Worm (Caenorhabditis elegans) whole organism, L4 larva: ENCODE results near the gene nhr-149.

Experiments
- ama-1 ChIP-seq: fragments of 150-350 bp; optimal IDR thresholded peaks from 2 replicates; lab custom pipeline; 2014; ENCODE audit warnings: inconsistent platforms, mixed read lengths
- lin-38 ChIP-seq: fragments of 200-800 bp; sonication (Bioruptor generic); IDR thresholded peaks from 2 replicates; pipeline ENCODE4 v1.3.6; 2022; ENCODE audit warnings: missing genetic modification reagents, missing genetic modification characterization, missing compliant biosample characterization
- lin-39 ChIP-seq: fragments of 150-350 bp; optimal IDR thresholded peaks from 2 replicates; lab custom pipeline; 2014; ENCODE audit warnings: missing biosample characterization, missing genetic modification reagents, missing genetic modification characterization
- lsy-2 ChIP-seq, 2 experiments: fragments of 150-350 bp in 1 of 2; sonication (generic microtip) in 1 of 2; optimal IDR thresholded peaks; 2 replicates each; lab custom pipeline; 2014 to 2017; ENCODE audit warnings: missing biosample characterization in 2 of 2, missing genetic modification characterization in 2 of 2
- mdt-29 ChIP-seq: fragments of 200-800 bp; sonication (Bioruptor generic); IDR thresholded peaks from 2 replicates; pipeline ENCODE4 v1.3.6; 2022; ENCODE audit warnings: missing genetic modification reagents, missing genetic modification characterization, missing compliant biosample characterization
- spr-3 ChIP-seq: fragments of 200-800 bp; sonication (Bioruptor generic); optimal IDR thresholded peaks from 2 replicates; lab custom pipeline; 2018; ENCODE audit warnings: mild to moderate bottlenecking, missing genetic modification characterization, missing compliant biosample characterization
- unc-62 ChIP-seq, 3 experiments: fragments of 150-350 bp in 1 of 3; sonication (generic microtip); optimal IDR thresholded peaks in 2 of 3; peaks in 1 of 3; 1 replicate in 1 of 3; 2 replicates in 2 of 3; lab custom pipeline; 2014 to 2017; ENCODE audit warnings: missing biosample characterization in 3 of 3, missing genetic modification characterization in 3 of 3, missing genetic modification reagents in 3 of 3, missing genotype in 1 of 3
- zag-1 ChIP-seq: fragments of 150-350 bp; optimal IDR thresholded peaks from 2 replicates; lab custom pipeline; 2014; ENCODE audit warnings: missing biosample characterization, missing genetic modification characterization
- ztf-11 ChIP-seq: fragments of 150-350 bp; optimal IDR thresholded peaks from 2 replicates; lab custom pipeline; 2014; ENCODE audit warnings: missing biosample characterization, missing genetic modification characterization

DNA sequence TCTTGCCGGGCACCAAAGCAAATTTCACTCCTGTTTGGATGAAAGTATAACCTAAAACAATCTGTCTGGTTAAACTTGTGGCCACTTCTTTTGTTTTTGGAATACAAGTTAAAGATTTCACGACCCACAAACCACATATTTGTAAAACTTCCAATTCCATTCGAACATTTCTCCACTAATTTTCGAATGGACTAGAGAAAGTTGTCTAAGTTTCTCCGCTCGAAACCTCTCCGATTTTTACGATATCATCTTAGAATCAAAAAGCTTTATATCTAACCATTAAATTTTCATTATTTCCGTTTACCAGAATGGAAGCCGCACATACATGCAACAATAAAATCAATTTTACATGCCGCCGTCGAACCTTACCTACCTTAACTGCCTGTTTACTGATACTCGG lies 51.0 kb downstream of the nhr-149 start, which contains the start of gene F07G11.3:
- no peak for TF ChIP-seq ztf-11 (tag; lab: Kevin White, UChicago)
- no peak for TF ChIP-seq mdt-29 (GFP tag; lab: Robert Waterston, UW)
- TF ChIP-seq spr-3 (GFP tag; lab: Kevin White, UChicago): no peak
- no peak for TF ChIP-seq lsy-2 (tag; optimal IDR thresholded peaks at IDR 0.05; lab: Kevin White, UChicago)
- TF ChIP-seq zag-1 (tag; lab: Kevin White, UChicago): no peak
- TF ChIP-seq lin-39: no peak
- TF ChIP-seq lin-38: no peak
- TF ChIP-seq unc-62 (GFP tag; optimal IDR thresholded peaks at IDR 0.05 in 1 of 2; lab: Kevin White, UChicago): peak in 1 of 2 experiments; percentile 55
- no peak for TF ChIP-seq unc-62 (tag; optimal IDR thresholded peaks at IDR 0.05; lab: Kevin White, UChicago)
- no peak for TF ChIP-seq ama-1
